Fruit fly (Drosophila melanogaster) whole organism, embryonic: ENCODE measurements around the gene Chpf.

Experiments
- Adf1 ChIP-seq: fragments of 200-800 bp; sonication (Bioruptor generic); IDR thresholded peaks from 2 replicates; pipeline ENCODE4 v1.3.6; 2022; ENCODE audit warnings: missing biosample characterization, missing genetic modification characterization
- Bteb2 ChIP-seq: fragments of 200-800 bp; sonication (Bioruptor generic); optimal IDR thresholded peaks from 2 replicates; lab custom pipeline; 2016; ENCODE audit warnings: missing biosample characterization, missing genetic modification characterization
- CG10267 ChIP-seq: fragments of 200-800 bp; sonication (Bioruptor generic); optimal IDR thresholded peaks from 2 replicates; lab custom pipeline; 2018; ENCODE audit warnings: missing biosample characterization, mild to moderate bottlenecking, missing genetic modification characterization, moderate library complexity
- CG10565 ChIP-seq: fragments of 200-800 bp; sonication (Bioruptor generic); optimal IDR thresholded peaks from 3 replicates; lab custom pipeline; 2016; ENCODE audit warnings: missing biosample characterization, mild to moderate bottlenecking, missing genetic modification characterization
- CG13624 ChIP-seq: fragments of 200-800 bp; sonication (Bioruptor generic); optimal IDR thresholded peaks from 2 replicates; lab custom pipeline; 2016; ENCODE audit warnings: missing biosample characterization, missing genetic modification characterization
- CG13894 ChIP-seq: fragments of 200-800 bp; sonication (Bioruptor generic); optimal IDR thresholded peaks from 3 replicates; lab custom pipeline; 2018; ENCODE audit warnings: missing biosample characterization, mild to moderate bottlenecking, missing genetic modification characterization, moderate library complexity
- CG14441 ChIP-seq: fragments of 200-800 bp; sonication (Bioruptor generic); IDR thresholded peaks from 2 replicates; pipeline ENCODE4 v1.3.6; 2022; ENCODE audit warnings: missing biosample characterization, missing genetic modification characterization
- CG14860 ChIP-seq: fragments of 200-800 bp; sonication (Bioruptor generic); IDR thresholded peaks from 3 replicates; pipeline ENCODE4 v1.3.6; 2022; ENCODE audit warnings: missing biosample characterization, missing genetic modification characterization; ENCODE audit not compliant: partially characterized antibody
- CG15696 ChIP-seq: fragments of 200-800 bp; sonication (Bioruptor generic); optimal IDR thresholded peaks from 2 replicates; lab custom pipeline; 2019; ENCODE audit warnings: missing biosample characterization, mild to moderate bottlenecking, missing genetic modification characterization, moderate library complexity
- CG2202 ChIP-seq: fragments of 200-800 bp; sonication (Bioruptor generic); optimal IDR thresholded peaks from 2 replicates; lab custom pipeline; 2018; ENCODE audit warnings: missing biosample characterization, mild to moderate bottlenecking, missing genetic modification characterization
- CG31365 ChIP-seq: fragments of 200-800 bp; sonication (Bioruptor generic); optimal IDR thresholded peaks from 2 replicates; lab custom pipeline; 2018; ENCODE audit warnings: missing biosample characterization, mild to moderate bottlenecking, missing genetic modification characterization
- CG3847 ChIP-seq: fragments of 200-800 bp; sonication (Bioruptor generic); IDR thresholded peaks from 2 replicates; pipeline ENCODE4 v1.3.6; 2022; ENCODE audit warnings: missing biosample characterization, missing genetic modification characterization
- CG6654 ChIP-seq: fragments of 200-800 bp; sonication (Bioruptor generic); optimal IDR thresholded peaks from 2 replicates; lab custom pipeline; 2017; ENCODE audit warnings: missing biosample characterization, mild to moderate bottlenecking, missing genetic modification characterization
- CG6813 ChIP-seq: fragments of 200-800 bp; sonication (Bioruptor generic); optimal IDR thresholded peaks from 2 replicates; lab custom pipeline; 2017; ENCODE audit warnings: missing biosample characterization, missing genetic modification characterization, mild to moderate bottlenecking, moderate library complexity, missing genetic modification reagents
- CG9437 ChIP-seq: fragments of 200-800 bp; sonication (Bioruptor generic); optimal IDR thresholded peaks from 2 replicates; lab custom pipeline; 2018; ENCODE audit warnings: missing biosample characterization, mild to moderate bottlenecking, missing genetic modification characterization
- CoRest ChIP-seq: fragments of 200-800 bp; sonication (Bioruptor generic); optimal IDR thresholded peaks from 3 replicates; lab custom pipeline; 2018; ENCODE audit warnings: missing biosample characterization, mild to moderate bottlenecking, missing genetic modification characterization, moderate library complexity
- ERR ChIP-seq: fragments of 200-800 bp; sonication (Bioruptor generic); optimal IDR thresholded peaks from 2 replicates; lab custom pipeline; 2016; ENCODE audit warnings: missing biosample characterization, missing genetic modification characterization
- Gug ChIP-seq: fragments of 200-800 bp; sonication (Bioruptor generic); IDR thresholded peaks from 4 replicates; pipeline ENCODE4 v1.3.6; 2022; ENCODE audit warnings: missing biosample characterization, missing genetic modification characterization
- H2.0 ChIP-seq: fragments of 200-800 bp; sonication (Bioruptor generic); IDR thresholded peaks from 2 replicates; pipeline ENCODE4 v1.3.6; 2022; ENCODE audit warnings: missing biosample characterization, missing genetic modification characterization
- HmgZ ChIP-seq: fragments of 200-800 bp; sonication (Bioruptor generic); optimal IDR thresholded peaks from 2 replicates; lab custom pipeline; 2018; ENCODE audit warnings: missing biosample characterization, mild to moderate bottlenecking, missing genetic modification characterization
- NK7.1 ChIP-seq: fragments of 200-800 bp; sonication (Bioruptor generic); optimal IDR thresholded peaks from 3 replicates; lab custom pipeline; 2016; ENCODE audit warnings: missing biosample characterization, missing genetic modification characterization
- Nf-YB ChIP-seq: fragments of 200-800 bp; sonication (Bioruptor generic); optimal IDR thresholded peaks from 3 replicates; lab custom pipeline; 2019; ENCODE audit warnings: missing biosample characterization, mild to moderate bottlenecking, missing genetic modification characterization, moderate library complexity
- Pdp1 ChIP-seq, 2 experiments: fragments of 200-800 bp; sonication (Bioruptor generic); optimal IDR thresholded peaks; 3 replicates each; lab custom pipeline; 2016; ENCODE audit warnings: missing biosample characterization in 2 of 2, missing genetic modification characterization in 2 of 2, mild to moderate bottlenecking in 1 of 2, moderate library complexity in 1 of 2
- Rfx ChIP-seq: fragments of 200-800 bp; sonication (Bioruptor generic); IDR thresholded peaks from 2 replicates; pipeline ENCODE4 v1.3.6; 2022; ENCODE audit warnings: missing biosample characterization, missing genetic modification characterization
- Sry-δ ChIP-seq: fragments of 200-800 bp; sonication (Bioruptor generic); optimal IDR thresholded peaks from 2 replicates; lab custom pipeline; 2016; ENCODE audit warnings: missing biosample characterization, missing genetic modification characterization
- Trl ChIP-seq, 3 experiments: fragments of >200 bp in 2 of 3; fragments of 200-800 bp in 1 of 3; sonication (Bioruptor generic) in 1 of 3; optimal IDR thresholded peaks; 2 replicates in 1 of 3; 3 replicates in 2 of 3; lab custom pipeline; 2016 to 2017; ENCODE audit warnings: missing biosample characterization in 1 of 3, missing genetic modification characterization in 1 of 3
- Usf ChIP-seq: fragments of 200-800 bp; sonication (Bioruptor generic); optimal IDR thresholded peaks from 2 replicates; lab custom pipeline; 2017; ENCODE audit warnings: missing genotype, missing biosample characterization, missing genetic modification characterization
- ase ChIP-seq: fragments of 200-800 bp; sonication (Bioruptor generic); IDR thresholded peaks from 3 replicates; pipeline ENCODE4 v1.3.6; 2022; ENCODE audit warnings: missing biosample characterization, missing genetic modification characterization
- caup ChIP-seq: fragments of 200-800 bp; sonication (Bioruptor generic); optimal IDR thresholded peaks from 3 replicates; lab custom pipeline; 2017; ENCODE audit warnings: missing biosample characterization, mild to moderate bottlenecking, missing genetic modification characterization, moderate library complexity; ENCODE audit not compliant: severe bottlenecking
- disco-r ChIP-seq: fragments of 200-800 bp; sonication (Bioruptor generic); optimal IDR thresholded peaks from 2 replicates; lab custom pipeline; 2016; ENCODE audit warnings: missing biosample characterization, missing genetic modification characterization
- dmrt11E ChIP-seq: fragments of 200-800 bp; sonication (Bioruptor generic); optimal IDR thresholded peaks from 3 replicates; lab custom pipeline; 2018; ENCODE audit warnings: missing biosample characterization, mild to moderate bottlenecking, missing genetic modification characterization, moderate library complexity
- gce ChIP-seq: fragments of 200-800 bp; sonication (Bioruptor generic); IDR thresholded peaks from 3 replicates; pipeline ENCODE4 v1.3.6; 2022; ENCODE audit warnings: missing biosample characterization, missing genetic modification characterization
- hb ChIP-seq: fragments of 200-800 bp; sonication (Bioruptor generic); IDR thresholded peaks from 3 replicates; pipeline ENCODE4 v1.3.6; 2022; ENCODE audit warnings: missing biosample characterization, missing genetic modification characterization; ENCODE audit not compliant: partially characterized antibody
- inv ChIP-seq: fragments of 200-800 bp; sonication (Bioruptor generic); IDR thresholded peaks from 2 replicates; pipeline ENCODE4 v1.3.6; 2022; ENCODE audit warnings: missing biosample characterization, missing genetic modification characterization; ENCODE audit not compliant: partially characterized antibody
- lilli ChIP-seq: fragments of 200-800 bp; sonication (Bioruptor generic); optimal IDR thresholded peaks from 3 replicates; lab custom pipeline; 2016; ENCODE audit warnings: missing biosample characterization, missing genetic modification characterization
- nau ChIP-seq: fragments of 200-800 bp; sonication (Bioruptor generic); optimal IDR thresholded peaks from 3 replicates; lab custom pipeline; 2017; ENCODE audit warnings: missing biosample characterization, mild to moderate bottlenecking, missing genetic modification characterization, missing genetic modification reagents
- nom ChIP-seq: fragments of 200-800 bp; sonication (Bioruptor generic); optimal IDR thresholded peaks from 2 replicates; lab custom pipeline; 2017; ENCODE audit warnings: missing biosample characterization, missing genetic modification characterization, mild to moderate bottlenecking, moderate library complexity, missing genetic modification reagents
- pros ChIP-seq: fragments of 200-800 bp; sonication (Bioruptor generic); optimal IDR thresholded peaks from 3 replicates; lab custom pipeline; 2019; ENCODE audit warnings: missing biosample characterization, mild to moderate bottlenecking, missing genetic modification characterization, moderate library complexity
- ranshi ChIP-seq: fragments of 200-800 bp; sonication (Bioruptor generic); IDR thresholded peaks from 2 replicates; pipeline ENCODE4 v1.3.6; 2022; ENCODE audit warnings: missing biosample characterization, missing genetic modification characterization
- sc ChIP-seq, 3 experiments: fragments of >200 bp in 2 of 3; fragments of 200-800 bp in 1 of 3; sonication (Bioruptor generic) in 1 of 3; optimal IDR thresholded peaks; 2 replicates in 2 of 3; 3 replicates in 1 of 3; lab custom pipeline; 2017; ENCODE audit warnings: mild to moderate bottlenecking in 1 of 3, missing biosample characterization in 1 of 3, missing genetic modification characterization in 1 of 3, missing genetic modification reagents in 1 of 3
- scrt ChIP-seq: fragments of 200-800 bp; sonication (Bioruptor generic); optimal IDR thresholded peaks from 2 replicates; lab custom pipeline; 2018; ENCODE audit warnings: missing biosample characterization, mild to moderate bottlenecking, missing genetic modification characterization, moderate library complexity
- slp2 ChIP-seq: fragments of 200-800 bp; sonication (Bioruptor generic); optimal IDR thresholded peaks from 2 replicates; lab custom pipeline; 2016; ENCODE audit warnings: missing biosample characterization, missing genetic modification characterization
- sna ChIP-seq: fragments of 200-800 bp; sonication (Bioruptor generic); IDR thresholded peaks from 2 replicates; pipeline ENCODE4 v1.3.6; 2022; ENCODE audit warnings: missing biosample characterization, missing genetic modification characterization; ENCODE audit not compliant: partially characterized antibody
- tll ChIP-seq, 2 experiments: fragments of 200-800 bp in 1 of 2; fragments of >200 bp in 1 of 2; sonication (Bioruptor generic) in 1 of 2; optimal IDR thresholded peaks; 2 replicates each; lab custom pipeline; 2017 to 2019; ENCODE audit warnings: missing biosample characterization in 2 of 2, missing genetic modification characterization in 2 of 2, mild to moderate bottlenecking in 1 of 2, moderate library complexity in 1 of 2
- unc-4 ChIP-seq: fragments of 200-800 bp; sonication (Bioruptor generic); IDR thresholded peaks from 2 replicates; pipeline ENCODE4 v1.3.6; 2022; ENCODE audit warnings: missing biosample characterization, missing genetic modification characterization; ENCODE audit not compliant: partially characterized antibody
- unpg ChIP-seq: fragments of 200-800 bp; sonication (Bioruptor generic); optimal IDR thresholded peaks from 3 replicates; lab custom pipeline; 2018; ENCODE audit warnings: missing biosample characterization, mild to moderate bottlenecking, missing genetic modification characterization, moderate library complexity
- vnd ChIP-seq: fragments of 200-800 bp; sonication (Bioruptor generic); IDR thresholded peaks from 3 replicates; pipeline ENCODE4 v1.3.6; 2022; ENCODE audit warnings: missing biosample characterization, missing genetic modification characterization; ENCODE audit not compliant: partially characterized antibody
- zfh2 ChIP-seq: fragments of 200-800 bp; sonication (Bioruptor generic); optimal IDR thresholded peaks from 2 replicates; lab custom pipeline; 2016; ENCODE audit warnings: missing biosample characterization, missing genetic modification characterization

The Chpf gene

DNA sequence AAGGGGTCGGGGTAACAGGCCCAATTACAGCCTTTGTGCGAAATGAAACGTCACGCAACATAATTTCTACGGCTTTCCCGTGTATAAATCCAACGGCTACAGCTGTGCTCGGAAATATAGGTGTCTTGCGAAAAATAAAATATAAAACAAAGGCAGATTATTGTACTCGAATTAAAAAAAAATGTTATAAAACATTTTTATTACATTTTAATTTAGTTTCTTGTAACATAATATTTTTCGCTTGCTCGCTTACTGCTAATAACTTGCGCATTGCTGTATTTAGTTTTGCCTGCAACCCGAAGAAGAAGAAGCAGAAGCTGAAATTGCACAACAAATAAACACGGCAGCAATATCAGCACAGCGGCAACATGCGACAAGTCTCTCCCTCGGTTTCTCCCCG lies 30.8 kb upstream of the Chpf start (continued):
- TF ChIP-seq HmgZ (tag; lab: Kevin White, UChicago) (no peak), hb (GFP tag; lab: Robert Waterston, UW) (no peak), sna (no peak), Nf-YB (GFP tag; lab: Kevin White, UChicago) (no peak), CG31365 (tag; lab: Kevin White, UChicago) (no peak), Sry-δ (GFP tag; lab: Kevin White, UChicago) (no peak), CG13624 (no peak), CG9437 (GFP tag; lab: Kevin White, UChicago) (no peak), ranshi (GFP tag; lab: Robert Waterston, UW) (no peak), scrt (GFP tag; lab: Kevin White, UChicago) (no peak), zfh2 (GFP tag; lab: Kevin White, UChicago) (no peak), ERR (GFP tag; lab: Kevin White, UChicago) (no peak), CG6813 (GFP tag; lab: Kevin White, UChicago) (no peak), sc (optimal IDR thresholded peaks at IDR 0.05; lab: Kevin White, UChicago) (no peak), sc (GFP tag; optimal IDR thresholded peaks at IDR 0.05; lab: Kevin White, UChicago) (no peak), CG14860 (GFP tag; lab: Robert Waterston, UW) (no peak), slp2 (GFP tag; lab: Kevin White, UChicago) (no peak), CG2202 (tag; lab: Kevin White, UChicago) (no peak), CG3847 (no peak), disco-r (GFP tag; lab: Kevin White, UChicago) (no peak), dmrt11E (peak; percentile 31), unpg (GFP tag; lab: Kevin White, UChicago) (peak; percentile 63), tll (GFP tag; optimal IDR thresholded peaks at IDR 0.05; lab: Kevin White, UChicago) (no peak), CG14441 (GFP tag; lab: Robert Waterston, UW) (0 out of 2 replicates have a peak, but pooled peaks have one; percentile 53), Bteb2 (GFP tag; lab: Kevin White, UChicago) (no peak), unc-4 (no peak), CG6654 (GFP tag; lab: Kevin White, UChicago) (no peak), CG13894 (tag; lab: Kevin White, UChicago) (no peak), Adf1 (GFP tag; lab: Robert Waterston, UW) (no peak), Trl (optimal IDR thresholded peaks at IDR 0.05; lab: Kevin White, UChicago) (no peak), Trl (GFP tag; optimal IDR thresholded peaks at IDR 0.05; lab: Kevin White, UChicago) (no peak), Gug (GFP tag; lab: Robert Waterston, UW) (no peak), pros (GFP tag; lab: Kevin White, UChicago) (no peak), CG10565 (no peak), vnd (GFP tag; lab: Robert Waterston, UW) (no peak), nom (GFP tag; lab: Kevin White, UChicago) (peak; percentile 58), gce (GFP tag; lab: Robert Waterston, UW) (no peak), inv (GFP tag; lab: Robert Waterston, UW) (no peak), CoRest (tag; lab: Kevin White, UChicago) (peak; percentile 14), CG10267 (tag; lab: Kevin White, UChicago) (peak; percentile 19), Usf (no peak), nau (GFP tag; lab: Kevin White, UChicago) (peak; percentile 2), H2.0 (peak; percentile 33; the same call in 1 of the 2 replicates), lilli (GFP tag; lab: Kevin White, UChicago) (no peak), caup (no peak), NK7.1 (GFP tag; lab: Kevin White, UChicago) (no peak), Rfx (GFP tag; lab: Robert Waterston, UW) (no peak), ase (GFP tag; lab: Robert Waterston, UW) (0 out of 3 replicates have a peak, but pooled peaks have one; percentile 31), Pdp1 (GFP tag; optimal IDR thresholded peaks at IDR 0.05; lab: Kevin White, UChicago) (peak in 1 of 2 experiments; percentile 21), CG15696 (peak; percentile 31)
